Worm (Caenorhabditis elegans) whole organism, late embryonic: ENCODE data around the gene pqn-37.

ENCODE experiments used
- F13H6.1 ChIP-seq: sonication (generic microtip); optimal IDR thresholded peaks from 2 replicates; lab custom pipeline; 2016; ENCODE audit warnings: missing genetic modification characterization, missing compliant biosample characterization
- ceh-19 ChIP-seq: fragments of 200-800 bp; sonication (Bioruptor generic); optimal IDR thresholded peaks from 2 replicates; lab custom pipeline; 2018; ENCODE audit warnings: mild to moderate bottlenecking, missing genetic modification characterization, missing compliant biosample characterization
- elt-2 ChIP-seq: sonication (generic microtip); optimal IDR thresholded peaks from 2 replicates; lab custom pipeline; 2016; ENCODE audit warnings: missing genetic modification reagents, missing genetic modification characterization, missing compliant biosample characterization
- fax-1 ChIP-seq: sonication (generic microtip); optimal IDR thresholded peaks from 2 replicates; lab custom pipeline; 2016; ENCODE audit warnings: missing genotype, missing genetic modification characterization, missing compliant biosample characterization
- fkh-10 ChIP-seq: fragments of 150-350 bp; optimal IDR thresholded peaks from 2 replicates; lab custom pipeline; 2014; ENCODE audit warnings: missing biosample characterization, missing genetic modification reagents, missing genetic modification characterization
- hlh-6 ChIP-seq: sonication (generic microtip); optimal IDR thresholded peaks from 2 replicates; lab custom pipeline; 2016; ENCODE audit warnings: missing genotype, missing genetic modification characterization, missing compliant biosample characterization
- nhr-232 ChIP-seq: sonication (generic microtip); optimal IDR thresholded peaks from 2 replicates; lab custom pipeline; 2016; ENCODE audit warnings: missing genetic modification characterization, missing compliant biosample characterization
- pqm-1 ChIP-seq: sonication (generic microtip); optimal IDR thresholded peaks from 2 replicates; lab custom pipeline; 2016; ENCODE audit warnings: missing genetic modification characterization, missing compliant biosample characterization
- unc-42 ChIP-seq: sonication (generic microtip); optimal IDR thresholded peaks from 2 replicates; lab custom pipeline; 2016; ENCODE audit warnings: missing genotype, missing genetic modification characterization, missing compliant biosample characterization
- unc-86 ChIP-seq: sonication (generic microtip); optimal IDR thresholded peaks from 2 replicates; lab custom pipeline; 2016; ENCODE audit warnings: missing genetic modification characterization, missing compliant biosample characterization

DNA sequence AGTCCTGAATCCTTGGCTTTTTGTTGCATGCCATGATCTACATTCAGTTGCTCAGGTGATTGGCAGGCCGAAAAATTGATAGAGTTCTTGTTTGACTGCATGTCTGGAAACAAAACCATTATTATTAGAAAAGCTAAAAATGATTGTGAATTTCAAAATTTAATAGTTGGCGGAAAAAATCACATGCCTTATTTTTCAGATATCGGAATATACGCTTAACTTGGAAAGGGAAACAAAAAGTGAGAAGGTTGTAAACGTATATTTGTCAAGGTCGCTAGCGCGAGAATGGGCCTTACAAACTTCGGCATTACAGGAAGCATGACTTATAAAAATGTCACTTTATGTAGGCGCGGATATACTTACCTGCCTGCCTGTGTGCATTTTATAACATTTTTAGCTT, 21.3 kb upstream of the pqn-37 start, which contains the start of gene K09C4.9:
- TF ChIP-seq hlh-6 (tag; lab: Kevin White, UChicago), result no peak
- TF ChIP-seq fkh-10 (GFP tag; lab: Kevin White, UChicago), result no peak
- no peak for TF ChIP-seq pqm-1 (tag; lab: Kevin White, UChicago)
- no peak for TF ChIP-seq nhr-232
- no peak for TF ChIP-seq ceh-19 (GFP tag; lab: Kevin White, UChicago)
- no peak for TF ChIP-seq unc-86 (tag; lab: Kevin White, UChicago)
- no peak for TF ChIP-seq F13H6.1
- no peak for TF ChIP-seq fax-1 (tag; lab: Kevin White, UChicago)
- no peak for TF ChIP-seq elt-2 (tag; lab: Kevin White, UChicago)
- no peak for TF ChIP-seq unc-42 (tag; lab: Kevin White, UChicago)
